Worm (Caenorhabditis elegans): Measurements from ENCODE around the gene prx-12.

DNA sequence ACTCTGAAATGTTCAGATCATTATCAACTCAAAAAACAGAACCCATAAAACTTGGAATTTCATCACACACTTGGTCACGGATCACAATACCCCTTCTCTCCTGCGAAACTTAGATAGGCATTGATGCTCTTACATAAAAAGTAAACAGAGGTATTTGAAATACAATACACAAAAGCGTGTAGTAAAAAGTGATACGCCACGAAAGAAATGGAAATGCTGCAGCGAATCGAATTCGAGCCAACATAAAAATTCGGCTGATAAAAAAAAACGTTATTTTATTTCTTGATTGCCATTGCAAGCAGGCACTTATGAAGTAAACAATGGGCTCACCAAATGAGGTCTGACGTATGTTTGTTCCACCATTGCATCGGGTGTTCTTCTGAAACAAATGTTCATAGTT is 33.6 kb downstream of the prx-12 start:
- TF ChIP-seq W03F9.2 (tag; optimal IDR thresholded peaks at IDR 0.05) (no peak), him-1 (tag; optimal IDR thresholded peaks at IDR 0.05) (no peak), dao-5 (tag; optimal IDR thresholded peaks at IDR 0.05) (no peak)

All from whole organism, L4/young adult.